Worm (Caenorhabditis elegans): ENCODE data around the gene clec-38.

DNA sequence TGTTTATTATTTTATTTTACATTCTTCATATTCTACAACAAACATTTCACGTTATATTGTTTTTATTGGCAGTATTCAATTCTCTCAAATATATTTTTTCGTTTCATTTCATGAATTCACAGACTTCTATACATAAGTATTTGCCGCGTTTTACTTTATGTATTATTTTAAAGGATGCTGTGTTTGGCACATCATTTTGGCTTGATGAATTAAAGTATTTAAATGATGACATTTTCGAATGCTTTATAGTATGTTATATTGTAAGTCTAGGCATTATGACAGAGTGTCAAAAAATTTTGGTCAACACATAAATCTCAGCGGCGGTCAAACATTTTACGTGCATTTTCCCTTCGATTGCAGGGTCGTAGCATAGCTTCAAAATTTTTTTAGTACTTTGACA, 39.9 kb downstream of the clec-38 start:
- TF ChIP-seq nhr-237 (tag; optimal IDR thresholded peaks at IDR 0.05) (no peak), mml-1 (tag; optimal IDR thresholded peaks at IDR 0.05) (no peak), egl-27 (tag; optimal IDR thresholded peaks at IDR 0.05) (no peak), elt-1 (tag; optimal IDR thresholded peaks at IDR 0.05) (no peak), elt-2 (tag; optimal IDR thresholded peaks at IDR 0.05) (no peak), fkh-10 (GFP tag; optimal IDR thresholded peaks at IDR 0.05) (no peak), nhr-77 (tag; optimal IDR thresholded peaks at IDR 0.05) (no peak), skn-1 (tag; optimal IDR thresholded peaks at IDR 0.05) (no peak), snpc-4 (tag; optimal IDR thresholded peaks at IDR 0.05) (no peak), zag-1 (tag; optimal IDR thresholded peaks at IDR 0.05) (no peak), lin-15B (tag; optimal IDR thresholded peaks at IDR 0.05) (no peak), unc-62 (GFP tag; optimal IDR thresholded peaks at IDR 0.05) (no peak), ceh-82 (tag; optimal IDR thresholded peaks at IDR 0.05) (no peak)
